Fruit fly (Drosophila melanogaster) whole organism, prepupa: ENCODE data around the gene dnc.

Experiments used
- CG11762 ChIP-seq: fragments of 200-800 bp; sonication (Bioruptor generic); optimal IDR thresholded peaks from 3 replicates; lab custom pipeline; 2016; ENCODE audit warnings: missing biosample characterization, missing genetic modification characterization; ENCODE audit not compliant: insufficient read depth
- CG11902 ChIP-seq: fragments of 200-800 bp; sonication (Bioruptor generic); optimal IDR thresholded peaks from 3 replicates; lab custom pipeline; 2016; ENCODE audit warnings: missing biosample characterization, missing genetic modification characterization
- CG34406 ChIP-seq: fragments of 200-800 bp; sonication (Bioruptor generic); optimal IDR thresholded peaks from 3 replicates; lab custom pipeline; 2016; ENCODE audit warnings: missing biosample characterization, missing genetic modification characterization
- CG3919 ChIP-seq: fragments of 200-800 bp; sonication (Bioruptor generic); optimal IDR thresholded peaks from 3 replicates; lab custom pipeline; 2016; ENCODE audit warnings: missing biosample characterization, missing genetic modification characterization
- CG4318 ChIP-seq: fragments of 200-800 bp; sonication (Bioruptor generic); optimal IDR thresholded peaks from 3 replicates; lab custom pipeline; 2017; ENCODE audit warnings: missing biosample characterization, mild to moderate bottlenecking, missing genetic modification characterization
- dac ChIP-seq: fragments of 200-800 bp; sonication (Bioruptor generic); optimal IDR thresholded peaks from 2 replicates; lab custom pipeline; 2017; ENCODE audit warnings: missing biosample characterization, mild to moderate bottlenecking, missing genetic modification characterization
- fd59A ChIP-seq: fragments of 200-800 bp; sonication (Bioruptor generic); optimal IDR thresholded peaks from 2 replicates; lab custom pipeline; 2017; ENCODE audit warnings: missing biosample characterization, mild to moderate bottlenecking, missing genetic modification characterization, missing genetic modification reagents
- fd85E ChIP-seq: fragments of 200-800 bp; sonication (Bioruptor generic); optimal IDR thresholded peaks from 3 replicates; lab custom pipeline; 2016; ENCODE audit warnings: missing biosample characterization, missing genetic modification characterization
- lz ChIP-seq: fragments of 200-800 bp; sonication (Bioruptor generic); optimal IDR thresholded peaks from 3 replicates; lab custom pipeline; 2016; ENCODE audit warnings: missing biosample characterization, missing genetic modification characterization
- salr ChIP-seq, 2 experiments: fragments of 200-800 bp; sonication (Bioruptor generic); optimal IDR thresholded peaks; 3 replicates each; lab custom pipeline; 2016 to 2018; ENCODE audit warnings: missing biosample characterization in 2 of 2, missing genetic modification characterization in 2 of 2, mild to moderate bottlenecking in 1 of 2
- svp ChIP-seq: fragments of 200-800 bp; sonication (Bioruptor generic); peaks from one replicate; lab custom pipeline; 2016; ENCODE audit warnings: missing biosample characterization, missing genetic modification characterization

- TF ChIP-seq lz (GFP tag; lab: Kevin White, UChicago) = no peak
- TF ChIP-seq CG4318 (GFP tag; lab: Kevin White, UChicago) = no peak
- no peak for TF ChIP-seq salr (GFP tag; optimal IDR thresholded peaks at IDR 0.05; lab: Kevin White, UChicago)
- no peak for TF ChIP-seq fd85E
- no peak for TF ChIP-seq CG34406
- no peak for TF ChIP-seq CG11762 (GFP tag; lab: Kevin White, UChicago)
- TF ChIP-seq CG11902 = no peak
- no peak for TF ChIP-seq dac
- no peak for TF ChIP-seq fd59A
- no peak for TF ChIP-seq CG3919 (GFP tag; lab: Kevin White, UChicago)
- TF ChIP-seq svp (GFP tag; lab: Kevin White, UChicago) = peak; percentile 3
Measured at dm6 chrX:3189155-3189554, 12.9 kb downstream of the dnc start.
